Worm (Caenorhabditis elegans) whole organism, L1 larva: ENCODE data around the gene srj-33.

Experiments used
- C16A3.4 ChIP-seq: fragments of 150-350 bp; optimal IDR thresholded peaks from 2 replicates; lab custom pipeline; 2014; ENCODE audit warnings: missing biosample characterization, missing genetic modification characterization
- F16B12.6 ChIP-seq: fragments of 150-350 bp; optimal IDR thresholded peaks from 2 replicates; lab custom pipeline; 2014; ENCODE audit warnings: missing biosample characterization, missing genetic modification characterization
- alr-1 ChIP-seq: fragments of 200-800 bp; sonication (Bioruptor generic); optimal IDR thresholded peaks from 2 replicates; lab custom pipeline; 2018; ENCODE audit warnings: borderline replicate concordance, mild to moderate bottlenecking, missing genetic modification characterization, missing compliant biosample characterization
- ama-1 ChIP-seq: fragments of 150-350 bp; optimal IDR thresholded peaks from 2 replicates; lab custom pipeline; 2014
- ceh-63 ChIP-seq: fragments of 200-800 bp; sonication (Bioruptor generic); optimal IDR thresholded peaks from 2 replicates; lab custom pipeline; 2018; ENCODE audit warnings: mild to moderate bottlenecking, missing genetic modification characterization, missing compliant biosample characterization
- ceh-8 ChIP-seq: fragments of 200-800 bp; sonication (Bioruptor generic); optimal IDR thresholded peaks from 2 replicates; lab custom pipeline; 2018; ENCODE audit warnings: mild to moderate bottlenecking, missing genetic modification characterization, moderate library complexity, missing compliant biosample characterization
- ceh-90 ChIP-seq: sonication (generic microtip); optimal IDR thresholded peaks from 2 replicates; lab custom pipeline; 2016; ENCODE audit warnings: missing genetic modification characterization, missing compliant biosample characterization
- ces-1 ChIP-seq: fragments of 150-350 bp; optimal IDR thresholded peaks from 2 replicates; lab custom pipeline; 2014; ENCODE audit warnings: missing biosample characterization, missing genetic modification reagents, missing genetic modification characterization
- egl-13 ChIP-seq: sonication (generic microtip); optimal IDR thresholded peaks from 2 replicates; lab custom pipeline; 2016; ENCODE audit warnings: missing genotype, missing genetic modification reagents, missing genetic modification characterization, missing compliant biosample characterization
- elt-3 ChIP-seq, 6 experiments: fragments of 150-350 bp in 1 of 6; sonication (generic microtip); optimal IDR thresholded peaks; 2 replicates each; lab custom pipeline; 2017 to 2018; ENCODE audit warnings: missing biosample characterization in 6 of 6, missing genetic modification characterization in 6 of 6, inconsistent platforms in 1 of 6
- ets-5 ChIP-seq: fragments of 200-800 bp; sonication (Bioruptor generic); IDR thresholded peaks from 2 replicates; pipeline ENCODE4 v1.3.6; 2022; ENCODE audit warnings: missing genetic modification characterization, missing compliant biosample characterization
- fkh-10 ChIP-seq: sonication (generic microtip); optimal IDR thresholded peaks from 2 replicates; lab custom pipeline; 2017; ENCODE audit warnings: missing biosample characterization, missing genetic modification reagents, missing genetic modification characterization
- fkh-8 ChIP-seq: sonication (generic microtip); optimal IDR thresholded peaks from 2 replicates; lab custom pipeline; 2016; ENCODE audit warnings: mild to moderate bottlenecking, missing genetic modification characterization, missing compliant biosample characterization
- fos-1 ChIP-seq: fragments of 150-350 bp; optimal IDR thresholded peaks from 2 replicates; lab custom pipeline; 2014; ENCODE audit warnings: missing biosample characterization, missing genetic modification characterization
- grh-1 ChIP-seq: fragments of 200-800 bp; sonication (Bioruptor generic); IDR thresholded peaks from 2 replicates; pipeline ENCODE4 v1.3.6; 2022; ENCODE audit warnings: missing genetic modification reagents, missing genetic modification characterization, missing compliant biosample characterization
- hpl-2 ChIP-seq: fragments of 150-350 bp; optimal IDR thresholded peaks from 2 replicates; lab custom pipeline; 2014; ENCODE audit warnings: missing biosample characterization, missing genetic modification reagents, missing genetic modification characterization
- lin-14 ChIP-seq: fragments of 200-800 bp; sonication (Bioruptor generic); optimal IDR thresholded peaks from 2 replicates; lab custom pipeline; 2018; ENCODE audit warnings: mild to moderate bottlenecking, missing genetic modification characterization, moderate library complexity, missing compliant biosample characterization
- lin-39 ChIP-seq: fragments of 150-350 bp; optimal IDR thresholded peaks from 2 replicates; lab custom pipeline; 2014; ENCODE audit warnings: missing biosample characterization, missing genetic modification reagents, missing genetic modification characterization
- lir-3 ChIP-seq: sonication (generic microtip); optimal IDR thresholded peaks from 2 replicates; lab custom pipeline; 2016; ENCODE audit warnings: mild to moderate bottlenecking, missing genetic modification characterization, moderate library complexity, missing compliant biosample characterization; ENCODE audit not compliant: poor library complexity
- lsy-2 ChIP-seq, 2 experiments: fragments of 150-350 bp; optimal IDR thresholded peaks; 2 replicates each; lab custom pipeline; 2014; ENCODE audit warnings: missing biosample characterization in 2 of 2, missing genetic modification characterization in 2 of 2
- mdl-1 ChIP-seq, 2 experiments: fragments of 150-350 bp; optimal IDR thresholded peaks; 2 replicates each; lab custom pipeline; 2014 to 2017; ENCODE audit warnings: missing biosample characterization in 2 of 2, missing genetic modification characterization in 2 of 2, inconsistent platforms in 1 of 2
- mef-2 ChIP-seq: fragments of 150-350 bp; optimal IDR thresholded peaks from 2 replicates; lab custom pipeline; 2014; ENCODE audit warnings: missing biosample characterization, missing genetic modification characterization
- mep-1 ChIP-seq: fragments of 150-350 bp; optimal IDR thresholded peaks from 2 replicates; lab custom pipeline; 2014; ENCODE audit warnings: missing biosample characterization, missing genetic modification characterization
- nhr-12 ChIP-seq: sonication (generic microtip); optimal IDR thresholded peaks from 2 replicates; lab custom pipeline; 2017; ENCODE audit warnings: missing biosample characterization, missing genetic modification characterization
- nhr-19 ChIP-seq: fragments of 200-800 bp; sonication (Bioruptor generic); conservative IDR thresholded peaks from 2 replicates; pipeline ENCODE4 v1.3.6; 2022; ENCODE audit warnings: missing genetic modification characterization, missing compliant biosample characterization
- nhr-237 ChIP-seq: fragments of 150-350 bp; optimal IDR thresholded peaks from 2 replicates; lab custom pipeline; 2014; ENCODE audit warnings: missing biosample characterization, missing genetic modification characterization
- nhr-28 ChIP-seq: fragments of 150-350 bp; optimal IDR thresholded peaks from 2 replicates; lab custom pipeline; 2014; ENCODE audit warnings: missing biosample characterization, missing genetic modification characterization
- nhr-47 ChIP-seq: sonication (generic microtip); optimal IDR thresholded peaks from 2 replicates; lab custom pipeline; 2016; ENCODE audit warnings: mild to moderate bottlenecking, missing genetic modification characterization, moderate library complexity, missing compliant biosample characterization
- nhr-90 ChIP-seq: sonication (generic microtip); optimal IDR thresholded peaks from 2 replicates; lab custom pipeline; 2016; ENCODE audit warnings: mild to moderate bottlenecking, missing genetic modification characterization, missing compliant biosample characterization; ENCODE audit not compliant: poor library complexity
- pag-3 ChIP-seq: sonication (generic microtip); optimal IDR thresholded peaks from 2 replicates; lab custom pipeline; 2017; ENCODE audit warnings: missing genetic modification characterization, mild to moderate bottlenecking, missing compliant biosample characterization, antibody characterized with exemption, borderline replicate concordance; ENCODE audit not compliant: insufficient read depth
- pax-3 ChIP-seq: fragments of 200-800 bp; sonication (Bioruptor generic); optimal IDR thresholded peaks from 2 replicates; lab custom pipeline; 2018; ENCODE audit warnings: mild to moderate bottlenecking, missing genetic modification characterization, moderate library complexity, missing compliant biosample characterization
- rnt-1 ChIP-seq: sonication (generic microtip); optimal IDR thresholded peaks from 2 replicates; lab custom pipeline; 2016; ENCODE audit warnings: mild to moderate bottlenecking, missing genetic modification characterization, moderate library complexity, missing compliant biosample characterization
- snpc-4 ChIP-seq: fragments of 150-350 bp; optimal IDR thresholded peaks from 2 replicates; lab custom pipeline; 2014; ENCODE audit warnings: missing biosample characterization, missing genetic modification characterization
- snu-23 ChIP-seq: sonication (generic microtip); optimal IDR thresholded peaks from 2 replicates; lab custom pipeline; 2016; ENCODE audit warnings: missing genetic modification characterization, missing compliant biosample characterization
- unc-30 ChIP-seq: sonication (generic microtip); optimal IDR thresholded peaks from 2 replicates; lab custom pipeline; 2017; ENCODE audit warnings: missing biosample characterization, missing genetic modification characterization
- unc-62 ChIP-seq: fragments of 150-350 bp; optimal IDR thresholded peaks from 2 replicates; lab custom pipeline; 2014; ENCODE audit warnings: missing biosample characterization, missing genetic modification reagents, missing genetic modification characterization
- unc-98 ChIP-seq: fragments of 200-800 bp; sonication (Bioruptor generic); IDR thresholded peaks from 2 replicates; pipeline ENCODE4 v1.3.6; 2022; ENCODE audit warnings: missing genetic modification characterization, missing compliant biosample characterization
- xbp-1 ChIP-seq: sonication (generic microtip); optimal IDR thresholded peaks from 2 replicates; lab custom pipeline; 2016; ENCODE audit warnings: missing genetic modification characterization, missing compliant biosample characterization
- zag-1 ChIP-seq: fragments of 150-350 bp; optimal IDR thresholded peaks from 2 replicates; lab custom pipeline; 2014; ENCODE audit warnings: missing biosample characterization, missing genetic modification characterization
- ztf-11 ChIP-seq, 2 experiments: sonication (generic microtip); optimal IDR thresholded peaks; 2 replicates each; lab custom pipeline; 2016 to 2017; ENCODE audit warnings: missing genetic modification characterization in 2 of 2, missing biosample characterization in 1 of 2, missing compliant biosample characterization in 1 of 2

srj-33 gene

DNA sequence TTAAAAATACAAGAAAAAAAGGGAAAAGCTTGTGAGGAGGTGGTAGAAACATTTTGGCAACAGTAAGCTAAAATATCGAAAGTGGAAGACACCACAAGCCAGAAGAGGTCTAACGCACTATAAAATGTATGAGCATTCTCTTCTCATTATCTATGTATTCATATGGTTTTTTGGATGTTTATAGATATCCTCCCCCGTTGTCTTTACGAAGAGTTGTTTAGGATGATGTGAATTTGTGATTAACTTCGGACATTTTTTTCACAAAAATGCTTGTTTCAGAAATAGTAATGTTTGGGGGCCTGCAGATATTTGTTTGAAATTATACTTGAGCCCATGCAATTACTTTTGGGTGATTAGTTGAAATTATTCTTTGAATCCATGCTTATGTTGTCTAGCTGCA is 22.3 kb downstream of the srj-33 start, which contains the start of gene mec-9:
TSS of gene mec-9 (minus strand) at position 101 of the 400 bp plus-strand sequence.
- TF ChIP-seq nhr-12 (no peak), snpc-4 (tag; lab: Kevin White, UChicago) (no peak), pax-3 (tag; lab: Kevin White, UChicago) (no peak), ceh-90 (tag; lab: Kevin White, UChicago) (no peak), lsy-2 (tag; optimal IDR thresholded peaks at IDR 0.05; lab: Kevin White, UChicago) (no peak), ceh-63 (GFP tag; lab: Kevin White, UChicago) (no peak), pag-3 (no peak), unc-62 (GFP tag; lab: Kevin White, UChicago) (no peak), rnt-1 (tag; lab: Kevin White, UChicago) (no peak), mdl-1 (tag; optimal IDR thresholded peaks at IDR 0.05; lab: Kevin White, UChicago) (no peak), mep-1 (tag; lab: Kevin White, UChicago) (no peak)

DNA sequence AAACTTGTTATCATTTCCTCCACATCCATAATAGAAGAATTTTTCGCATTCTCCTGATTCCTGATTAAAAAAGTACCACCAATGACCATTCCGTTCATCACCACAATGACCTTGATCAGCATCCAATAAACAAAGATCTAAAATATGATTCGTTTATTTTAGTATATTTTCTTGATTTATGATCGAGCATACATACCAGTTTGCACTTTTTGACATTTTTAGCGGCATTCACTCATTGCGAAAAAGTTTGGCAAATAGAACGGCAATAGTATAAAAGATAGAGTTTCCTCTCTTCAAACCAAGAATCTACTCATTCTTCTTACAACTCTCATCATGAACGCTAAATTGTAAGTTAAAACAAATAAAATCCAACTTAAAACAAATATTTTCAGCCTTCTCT is 23.5 kb downstream of the srj-33 start, which contains the start of gene fipr-10:
TSS of gene fipr-10 (plus strand) at position 301 of the 400 bp plus-strand sequence.
- TF ChIP-seq F16B12.6 (no peak), zag-1 (tag; lab: Kevin White, UChicago) (no peak)

- TF ChIP-seq lin-14 (GFP tag; lab: Kevin White, UChicago) = peak; percentile 70
- no peak for TF ChIP-seq ces-1 (GFP tag; lab: Kevin White, UChicago)
These were observed 26.2 kb downstream of the srj-33 start for ce11 chrV:9911165-9911564.

- TF ChIP-seq elt-3 (tag; optimal IDR thresholded peaks at IDR 0.05; lab: Kevin White, UChicago) = no peak
- TF ChIP-seq ztf-11 (tag; optimal IDR thresholded peaks at IDR 0.05; lab: Kevin White, UChicago) = no peak
- TF ChIP-seq nhr-28 = no peak
- TF ChIP-seq unc-30 (tag; lab: Kevin White, UChicago) = no peak
- no peak for TF ChIP-seq fkh-8 (tag; lab: Kevin White, UChicago)
- TF ChIP-seq ces-1 (GFP tag; lab: Kevin White, UChicago) = no peak
- TF ChIP-seq, all 84 proteins: peak for 0
These were observed 27.7 kb downstream of the srj-33 start for ce11 chrV:9909624-9910023.

DNA sequence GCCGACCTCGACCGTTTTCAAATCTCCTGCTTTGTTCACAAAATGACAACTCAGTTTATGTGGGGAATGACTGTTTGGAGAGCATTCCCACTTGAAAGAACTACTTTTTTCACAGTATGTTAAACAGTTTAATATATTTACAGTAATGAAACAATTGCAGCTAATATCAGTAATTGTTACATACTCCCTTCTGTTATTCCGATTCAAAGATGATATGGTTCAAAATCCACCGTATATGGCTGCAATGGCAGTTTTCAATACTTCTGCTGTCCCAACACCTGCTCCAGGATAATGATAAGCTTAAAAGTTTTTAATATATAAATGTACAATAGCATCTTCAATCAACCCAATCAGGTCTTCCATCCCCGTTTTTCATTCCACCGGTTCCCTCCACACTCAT is 30.1 kb downstream of the srj-33 start:
- TF ChIP-seq ceh-90 (tag; lab: Kevin White, UChicago) (no peak), C16A3.4 (tag; lab: Kevin White, UChicago) (no peak), nhr-237 (tag; lab: Kevin White, UChicago) (no peak)

ce11 chrV:9906115-9906514 is 31.2 kb downstream of the srj-33 start, which contains the start of gene fipr-11:
Gene fipr-11, minus strand, starts transcription at chrV:9906215.
- TF ChIP-seq egl-13 (tag; lab: Kevin White, UChicago) (no peak), nhr-90 (tag; lab: Kevin White, UChicago) (no peak), ceh-8 (GFP tag; lab: Kevin White, UChicago) (no peak), alr-1 (no peak), zag-1 (tag; lab: Kevin White, UChicago) (no peak), unc-98 (no peak), fos-1 (no peak), ztf-11 (tag; optimal IDR thresholded peaks at IDR 0.05; lab: Kevin White, UChicago) (no peak), mef-2 (tag; lab: Kevin White, UChicago) (no peak), nhr-237 (tag; lab: Kevin White, UChicago) (no peak), ama-1 (lab: Kevin White, UChicago) (no peak)
- TF ChIP-seq, all 84 proteins: peak for 0

- TF ChIP-seq egl-13 (tag; lab: Kevin White, UChicago) = peak; percentile 67
- no peak for TF ChIP-seq nhr-19 (GFP tag; lab: Robert Waterston, UW)
- TF ChIP-seq ets-5 (GFP tag; lab: Robert Waterston, UW) = no peak
- TF ChIP-seq lin-39 = no peak
- no peak for TF ChIP-seq elt-3 (tag; optimal IDR thresholded peaks at IDR 0.05; lab: Kevin White, UChicago)
- TF ChIP-seq xbp-1 (tag; lab: Kevin White, UChicago) = no peak
- TF ChIP-seq snu-23 = no peak
- no peak for TF ChIP-seq fos-1
- TF ChIP-seq fkh-8 (tag; lab: Kevin White, UChicago) = peak; percentile 43
- no peak for TF ChIP-seq pag-3
- no peak for TF ChIP-seq unc-30 (tag; lab: Kevin White, UChicago)
- no peak for TF ChIP-seq mef-2 (tag; lab: Kevin White, UChicago)
- peak; percentile 66 for TF ChIP-seq nhr-47 (tag; lab: Kevin White, UChicago)
- no peak for TF ChIP-seq hpl-2 (GFP tag; lab: Kevin White, UChicago)
- TF ChIP-seq lir-3 (tag; lab: Kevin White, UChicago) = no peak
- TF ChIP-seq pax-3 (tag; lab: Kevin White, UChicago) = no peak
- TF ChIP-seq grh-1 (GFP tag; lab: Robert Waterston, UW) = no peak
- no peak for TF ChIP-seq fkh-10 (GFP tag; lab: Kevin White, UChicago)
These were observed 36.2 kb downstream of the srj-33 start for ce11 chrV:9901119-9901518.
